Worm (Caenorhabditis elegans) whole organism, young adult: ENCODE measurements around the gene otpl-4.

ENCODE experiments used
- B0261.1 ChIP-seq: sonication (generic microtip); optimal IDR thresholded peaks from 2 replicates; lab custom pipeline; 2016; ENCODE audit warnings: mild to moderate bottlenecking, missing genetic modification characterization, moderate library complexity, missing compliant biosample characterization
- C06A6.2 ChIP-seq: fragments of 200-800 bp; sonication (Bioruptor generic); conservative IDR thresholded peaks from 2 replicates; pipeline ENCODE4 v1.3.6; 2022; ENCODE audit warnings: missing genetic modification characterization, missing compliant biosample characterization
- C17E4.6 ChIP-seq: fragments of 200-800 bp; sonication (Bioruptor generic); IDR thresholded peaks from 2 replicates; pipeline ENCODE4 v1.3.6; 2022; ENCODE audit warnings: missing genetic modification reagents, missing genetic modification characterization, missing compliant biosample characterization
- F23B12.7 ChIP-seq: sonication (generic microtip); optimal IDR thresholded peaks from 2 replicates; lab custom pipeline; 2017; ENCODE audit warnings: missing genetic modification characterization, mild to moderate bottlenecking, missing compliant biosample characterization, antibody characterized with exemption, moderate library complexity; ENCODE audit not compliant: insufficient read depth
- F33H1.4 ChIP-seq: fragments of 200-800 bp; sonication (Bioruptor generic); IDR thresholded peaks from 2 replicates; pipeline ENCODE4 v1.3.6; 2022; ENCODE audit warnings: missing genetic modification reagents, missing genetic modification characterization, missing compliant biosample characterization
- F57A8.1 ChIP-seq: fragments of 200-800 bp; sonication (Bioruptor generic); optimal IDR thresholded peaks from 2 replicates; lab custom pipeline; 2018; ENCODE audit warnings: mild to moderate bottlenecking, missing genetic modification characterization, moderate library complexity, missing compliant biosample characterization
- K11D2.4 ChIP-seq: fragments of 200-800 bp; sonication (Bioruptor generic); IDR thresholded peaks from 2 replicates; pipeline ENCODE4 v1.3.6; 2022; ENCODE audit warnings: missing genetic modification reagents, missing genetic modification characterization, missing compliant biosample characterization
- Y53G8AR.9 ChIP-seq: fragments of 200-800 bp; sonication (Bioruptor generic); conservative IDR thresholded peaks from 2 replicates; pipeline ENCODE4 v1.3.6; 2022; ENCODE audit warnings: missing genetic modification reagents, missing genetic modification characterization, missing compliant biosample characterization
- ama-1 ChIP-seq, 3 experiments: fragments of 150-350 bp in 1 of 3; sonication (generic microtip) in 2 of 3; optimal IDR thresholded peaks; 2 replicates each; lab custom pipeline; 2014 to 2018; ENCODE audit warnings: missing biosample characterization in 2 of 3, missing genetic modification characterization in 2 of 3, missing genetic modification reagents in 2 of 3
- aptf-2 ChIP-seq: fragments of 200-800 bp; sonication (Bioruptor generic); conservative IDR thresholded peaks from 2 replicates; pipeline ENCODE4 v1.3.6; 2022; ENCODE audit warnings: missing genetic modification reagents, missing genetic modification characterization, missing compliant biosample characterization
- aptf-3 ChIP-seq: fragments of 200-800 bp; sonication (Bioruptor generic); IDR thresholded peaks from 2 replicates; pipeline ENCODE4 v1.3.6; 2022; ENCODE audit warnings: missing genetic modification characterization, missing compliant biosample characterization
- athp-1 ChIP-seq: sonication (generic microtip); optimal IDR thresholded peaks from 2 replicates; lab custom pipeline; 2017; ENCODE audit warnings: mild to moderate bottlenecking, missing genetic modification characterization, missing compliant biosample characterization
- bed-2 ChIP-seq: fragments of 200-800 bp; sonication (Bioruptor generic); IDR thresholded peaks from 2 replicates; pipeline ENCODE4 v1.3.6; 2022; ENCODE audit warnings: missing genetic modification reagents, missing genetic modification characterization, missing compliant biosample characterization
- ceh-100 ChIP-seq: fragments of 200-800 bp; sonication (Bioruptor generic); IDR thresholded peaks from 2 replicates; pipeline ENCODE4 v1.3.6; 2022; ENCODE audit warnings: missing genetic modification reagents, missing genetic modification characterization, missing compliant biosample characterization
- ceh-27 ChIP-seq: fragments of 200-800 bp; sonication (Bioruptor generic); optimal IDR thresholded peaks from 2 replicates; lab custom pipeline; 2018; ENCODE audit warnings: mild to moderate bottlenecking, missing genetic modification characterization, moderate library complexity, missing compliant biosample characterization
- ceh-79 ChIP-seq: sonication (generic microtip); optimal IDR thresholded peaks from 2 replicates; lab custom pipeline; 2017; ENCODE audit warnings: mild to moderate bottlenecking, missing genetic modification characterization, missing compliant biosample characterization
- ceh-91 ChIP-seq: fragments of 200-800 bp; sonication (Bioruptor generic); IDR thresholded peaks from 2 replicates; pipeline ENCODE4 v1.3.6; 2022; ENCODE audit warnings: missing genetic modification reagents, missing genetic modification characterization, missing compliant biosample characterization
- die-1 ChIP-seq: sonication (generic microtip); optimal IDR thresholded peaks from 2 replicates; lab custom pipeline; 2016; ENCODE audit warnings: missing genotype, mild to moderate bottlenecking, missing genetic modification characterization, missing compliant biosample characterization
- dpff-1 ChIP-seq: sonication (generic microtip); optimal IDR thresholded peaks from 2 replicates; lab custom pipeline; 2017; ENCODE audit warnings: mild to moderate bottlenecking, missing genetic modification characterization, missing compliant biosample characterization
- egl-18 ChIP-seq: fragments of 200-800 bp; sonication (Bioruptor generic); IDR thresholded peaks from 2 replicates; pipeline ENCODE4 v1.3.6; 2022; ENCODE audit warnings: missing genetic modification reagents, missing genetic modification characterization, missing compliant biosample characterization
- egrh-3 ChIP-seq: fragments of 200-800 bp; sonication (Bioruptor generic); IDR thresholded peaks from 2 replicates; pipeline ENCODE4 v1.3.6; 2022; ENCODE audit warnings: missing genetic modification reagents, missing genetic modification characterization, missing compliant biosample characterization
- fkh-3 ChIP-seq: sonication (generic microtip); optimal IDR thresholded peaks from 2 replicates; lab custom pipeline; 2016; ENCODE audit warnings: mild to moderate bottlenecking, missing genetic modification characterization, missing compliant biosample characterization
- gei-17 ChIP-seq: fragments of 200-800 bp; sonication (Bioruptor generic); optimal IDR thresholded peaks from 2 replicates; lab custom pipeline; 2018; ENCODE audit warnings: mild to moderate bottlenecking, missing genetic modification characterization, missing compliant biosample characterization
- him-1 ChIP-seq: sonication (generic microtip); optimal IDR thresholded peaks from 2 replicates; lab custom pipeline; 2016; ENCODE audit warnings: missing genotype, missing genetic modification reagents, missing genetic modification characterization, missing compliant biosample characterization
- hrde-1 ChIP-seq: sonication (generic microtip); optimal IDR thresholded peaks from 2 replicates; lab custom pipeline; 2016; ENCODE audit warnings: missing genetic modification characterization, mild to moderate bottlenecking, missing compliant biosample characterization, moderate library complexity, missing genotype, missing genetic modification reagents, borderline replicate concordance
- let-607 ChIP-seq, 2 experiments: fragments of 200-800 bp in 1 of 2; sonication (Bioruptor generic) in 1 of 2; sonication (generic microtip) in 1 of 2; optimal IDR thresholded peaks; 2 replicates each; lab custom pipeline; 2016 to 2018; ENCODE audit warnings: mild to moderate bottlenecking in 2 of 2, missing compliant biosample characterization in 2 of 2, missing genetic modification characterization in 2 of 2, moderate library complexity in 2 of 2, missing genotype in 1 of 2
- lin-35 ChIP-seq, 3 experiments: fragments of 150-350 bp in 2 of 3; sonication (generic microtip) in 1 of 3; optimal IDR thresholded peaks; 2 replicates each; lab custom pipeline; 2014 to 2018; ENCODE audit warnings: missing biosample characterization in 3 of 3, missing genetic modification characterization in 3 of 3, missing genetic modification reagents in 3 of 3
- lin-40 ChIP-seq: sonication (generic microtip); optimal IDR thresholded peaks from 2 replicates; lab custom pipeline; 2016; ENCODE audit warnings: missing genetic modification characterization, mild to moderate bottlenecking, missing compliant biosample characterization, missing genotype, missing genetic modification reagents
- lir-1 ChIP-seq: fragments of 200-800 bp; sonication (Bioruptor generic); conservative IDR thresholded peaks from 2 replicates; pipeline ENCODE4 v1.3.6; 2022; ENCODE audit warnings: missing genetic modification reagents, missing genetic modification characterization, missing compliant biosample characterization
- lsl-1 ChIP-seq: fragments of 200-800 bp; sonication (Bioruptor generic); optimal IDR thresholded peaks from 2 replicates; lab custom pipeline; 2018; ENCODE audit warnings: mild to moderate bottlenecking, missing genetic modification characterization, moderate library complexity, missing compliant biosample characterization
- lsy-27 ChIP-seq: sonication (generic microtip); optimal IDR thresholded peaks from 2 replicates; lab custom pipeline; 2017; ENCODE audit warnings: missing genetic modification characterization, mild to moderate bottlenecking, missing compliant biosample characterization, antibody characterized with exemption, missing genotype, borderline replicate concordance; ENCODE audit not compliant: insufficient read depth
- madf-3 ChIP-seq: fragments of 200-800 bp; sonication (Bioruptor generic); IDR thresholded peaks from 2 replicates; pipeline ENCODE4 v1.3.6; 2022; ENCODE audit warnings: missing genetic modification reagents, missing genetic modification characterization, missing compliant biosample characterization
- madf-6 ChIP-seq: fragments of 200-800 bp; sonication (Bioruptor generic); IDR thresholded peaks from 2 replicates; pipeline ENCODE4 v1.3.6; 2022; ENCODE audit warnings: missing genetic modification reagents, missing genetic modification characterization, missing compliant biosample characterization
- mxl-1 ChIP-seq: sonication (generic microtip); optimal IDR thresholded peaks from 2 replicates; lab custom pipeline; 2016; ENCODE audit warnings: missing genetic modification characterization, missing compliant biosample characterization
- nfya-2 ChIP-seq: fragments of 200-800 bp; sonication (Bioruptor generic); IDR thresholded peaks from 2 replicates; pipeline ENCODE4 v1.3.6; 2022; ENCODE audit warnings: missing genetic modification reagents, missing genetic modification characterization, missing compliant biosample characterization
- nhr-120 ChIP-seq: fragments of 200-800 bp; sonication (Bioruptor generic); IDR thresholded peaks from 2 replicates; pipeline ENCODE4 v1.3.6; 2022; ENCODE audit warnings: missing genetic modification characterization, missing compliant biosample characterization
- nhr-80 ChIP-seq: sonication (generic microtip); optimal IDR thresholded peaks from 2 replicates; lab custom pipeline; 2016; ENCODE audit warnings: missing genetic modification characterization, missing compliant biosample characterization
- pbrm-1 ChIP-seq: fragments of 200-800 bp; sonication (Bioruptor generic); IDR thresholded peaks from 2 replicates; pipeline ENCODE4 v1.3.6; 2022; ENCODE audit warnings: missing genetic modification reagents, missing genetic modification characterization, missing compliant biosample characterization
- repo-1 ChIP-seq: sonication (generic microtip); optimal IDR thresholded peaks from 2 replicates; lab custom pipeline; 2017; ENCODE audit warnings: mild to moderate bottlenecking, missing genetic modification characterization, missing compliant biosample characterization
- sdz-38 ChIP-seq: sonication (generic microtip); optimal IDR thresholded peaks from 2 replicates; lab custom pipeline; 2016; ENCODE audit warnings: missing genotype, missing genetic modification characterization, missing compliant biosample characterization
- somi-1 ChIP-seq: fragments of 200-800 bp; sonication (Bioruptor generic); optimal IDR thresholded peaks from 2 replicates; lab custom pipeline; 2018; ENCODE audit warnings: mild to moderate bottlenecking, missing genetic modification characterization, missing compliant biosample characterization
- sptf-2 ChIP-seq: fragments of 200-800 bp; sonication (Bioruptor generic); optimal IDR thresholded peaks from 2 replicates; lab custom pipeline; 2018; ENCODE audit warnings: mild to moderate bottlenecking, missing genetic modification characterization, missing compliant biosample characterization
- tbp1 ChIP-seq: fragments of 200-800 bp; sonication (Bioruptor generic); optimal IDR thresholded peaks from 2 replicates; lab custom pipeline; 2018; ENCODE audit warnings: mild to moderate bottlenecking, missing genetic modification characterization, missing compliant biosample characterization
- tbx-9 ChIP-seq: sonication (generic microtip); optimal IDR thresholded peaks from 2 replicates; lab custom pipeline; 2016; ENCODE audit warnings: borderline replicate concordance, missing genetic modification characterization, inconsistent platforms, missing compliant biosample characterization
- tlf-1 ChIP-seq: fragments of 200-800 bp; sonication (Bioruptor generic); optimal IDR thresholded peaks from 2 replicates; lab custom pipeline; 2018; ENCODE audit warnings: mild to moderate bottlenecking, missing genetic modification characterization, missing compliant biosample characterization
- unc-62 ChIP-seq: fragments of 150-350 bp; optimal IDR thresholded peaks from 2 replicates; lab custom pipeline; 2014; ENCODE audit warnings: missing biosample characterization, missing genetic modification reagents, missing genetic modification characterization
- ztf-18 ChIP-seq: sonication (generic microtip); optimal IDR thresholded peaks from 2 replicates; lab custom pipeline; 2016; ENCODE audit warnings: missing genotype, mild to moderate bottlenecking, missing genetic modification characterization, missing compliant biosample characterization
- ztf-25 ChIP-seq: fragments of 200-800 bp; sonication (Bioruptor generic); IDR thresholded peaks from 2 replicates; pipeline ENCODE4 v1.3.6; 2022; ENCODE audit warnings: missing genetic modification reagents, missing genetic modification characterization, missing compliant biosample characterization

otpl-4 gene

ce11 chrV:8495965-8496364, 41.2 kb upstream of the otpl-4 start (continued):
- peak; percentile 39 for TF ChIP-seq lsl-1 (GFP tag; lab: Kevin White, UChicago)
- TF ChIP-seq K11D2.4 = no peak
- peak; percentile 62 for TF ChIP-seq sptf-2
- TF ChIP-seq bed-2 (GFP tag; lab: Robert Waterston, UW) = no peak
- peak; percentile 72; the same call in 1 of the 2 replicates for TF ChIP-seq ztf-25 (GFP tag; lab: Robert Waterston, UW)
- TF ChIP-seq ceh-91 (GFP tag; lab: Robert Waterston, UW) = 0 out of 2 replicates have a peak, but pooled peaks have one; percentile 36
- no peak for TF ChIP-seq lin-40 (tag; lab: Kevin White, UChicago)
- TF ChIP-seq fkh-3 (tag; lab: Kevin White, UChicago) = no peak
- TF ChIP-seq B0261.1 (tag; lab: Kevin White, UChicago) = peak; percentile 89
- TF ChIP-seq tbp1 (GFP tag; lab: Kevin White, UChicago) = peak; percentile 93
- no peak for TF ChIP-seq C17E4.6 (GFP tag; lab: Robert Waterston, UW)
- TF ChIP-seq let-607 (tag; optimal IDR thresholded peaks at IDR 0.05; lab: Kevin White, UChicago) = no peak
- no peak for TF ChIP-seq sdz-38 (tag; lab: Kevin White, UChicago)
- peak; percentile 47 for TF ChIP-seq ztf-18
- no peak for TF ChIP-seq nhr-120 (GFP tag; lab: Robert Waterston, UW)
- TF ChIP-seq repo-1 (tag; lab: Kevin White, UChicago) = no peak
- peak; percentile 6 for TF ChIP-seq hrde-1 (tag; lab: Kevin White, UChicago)
- TF ChIP-seq him-1 (tag; lab: Kevin White, UChicago) = peak; percentile 89
- TF ChIP-seq ceh-79 (tag; lab: Kevin White, UChicago) = no peak
- no peak for TF ChIP-seq ceh-100 (GFP tag; lab: Robert Waterston, UW)
- no peak for TF ChIP-seq lir-1 (GFP tag; lab: Robert Waterston, UW)
- no peak for TF ChIP-seq ama-1 (optimal IDR thresholded peaks at IDR 0.05; lab: Kevin White, UChicago)
- TF ChIP-seq ama-1 (GFP tag; optimal IDR thresholded peaks at IDR 0.05; lab: Kevin White, UChicago) = peak in 1 of 2 experiments; percentile 72
- TF ChIP-seq nfya-2 (GFP tag; lab: Robert Waterston, UW) = no peak
- no peak for TF ChIP-seq tbx-9 (tag; lab: Kevin White, UChicago)
- no peak for TF ChIP-seq lin-35 (GFP tag; optimal IDR thresholded peaks at IDR 0.05; lab: Kevin White, UChicago)
- no peak for TF ChIP-seq madf-3
- TF ChIP-seq aptf-3 (GFP tag; lab: Robert Waterston, UW) = no peak
- peak; percentile 78 for TF ChIP-seq die-1
- no peak for TF ChIP-seq dpff-1 (tag; lab: Kevin White, UChicago)
- no peak for TF ChIP-seq tlf-1 (GFP tag; lab: Kevin White, UChicago)
- peak; percentile 16 for TF ChIP-seq ceh-27 (GFP tag; lab: Kevin White, UChicago)
- TF ChIP-seq madf-6 (GFP tag; lab: Robert Waterston, UW) = peak; percentile 13; the same call in 1 of the 2 replicates
- TF ChIP-seq egl-18 (GFP tag; lab: Robert Waterston, UW) = no peak
- no peak for TF ChIP-seq lsy-27 (tag; lab: Kevin White, UChicago)
- TF ChIP-seq gei-17 (GFP tag; lab: Kevin White, UChicago) = no peak
- no peak; the same call in 1 of the 2 replicates for TF ChIP-seq F33H1.4
- TF ChIP-seq F57A8.1 (GFP tag; lab: Kevin White, UChicago) = no peak
- TF ChIP-seq egrh-3 = no peak
- TF ChIP-seq unc-62 (GFP tag; lab: Kevin White, UChicago) = no peak
- no peak for TF ChIP-seq C06A6.2
- peak; percentile 58; the same call in 1 of the 2 replicates for TF ChIP-seq pbrm-1 (GFP tag; lab: Robert Waterston, UW)
- TF ChIP-seq aptf-2 (GFP tag; lab: Robert Waterston, UW) = no peak
- no peak for TF ChIP-seq athp-1
- TF ChIP-seq mxl-1 (tag; lab: Kevin White, UChicago) = peak; percentile 49
- peak; percentile 46; the same call in 1 of the 2 replicates for TF ChIP-seq Y53G8AR.9 (GFP tag; lab: Robert Waterston, UW)
- peak; percentile 11 for TF ChIP-seq somi-1 (GFP tag; lab: Kevin White, UChicago)
- peak; percentile 58 for TF ChIP-seq F23B12.7 (tag; lab: Kevin White, UChicago)
- no peak for TF ChIP-seq nhr-80 (tag; lab: Kevin White, UChicago)
